Worm (Caenorhabditis elegans) whole organism, young adult: Measurements from ENCODE around the gene npr-35.

Experiments
- B0019.2 ChIP-seq: fragments of 200-800 bp; sonication (Bioruptor generic); conservative IDR thresholded peaks from 2 replicates; pipeline ENCODE4 v1.3.6; 2022; ENCODE audit warnings: missing genetic modification reagents, missing genetic modification characterization, missing compliant biosample characterization
- D2030.7 ChIP-seq: fragments of 200-800 bp; sonication (Bioruptor generic); IDR thresholded peaks from 2 replicates; pipeline ENCODE4 v1.3.6; 2022; ENCODE audit warnings: missing genetic modification reagents, missing genetic modification characterization, missing compliant biosample characterization
- F22D6.2 ChIP-seq: sonication (generic microtip); optimal IDR thresholded peaks from 2 replicates; lab custom pipeline; 2016; ENCODE audit warnings: mild to moderate bottlenecking, missing genetic modification characterization, missing compliant biosample characterization
- F23B12.7 ChIP-seq: sonication (generic microtip); optimal IDR thresholded peaks from 2 replicates; lab custom pipeline; 2017; ENCODE audit warnings: missing genetic modification characterization, mild to moderate bottlenecking, missing compliant biosample characterization, antibody characterized with exemption, moderate library complexity; ENCODE audit not compliant: insufficient read depth
- F33H1.4 ChIP-seq: fragments of 200-800 bp; sonication (Bioruptor generic); IDR thresholded peaks from 2 replicates; pipeline ENCODE4 v1.3.6; 2022; ENCODE audit warnings: missing genetic modification reagents, missing genetic modification characterization, missing compliant biosample characterization
- F39B2.1 ChIP-seq: fragments of 200-800 bp; sonication (Bioruptor generic); IDR thresholded peaks from 2 replicates; pipeline ENCODE4 v1.3.6; 2022; ENCODE audit warnings: missing genetic modification reagents, missing genetic modification characterization, missing compliant biosample characterization
- F49E8.2 ChIP-seq: sonication (generic microtip); optimal IDR thresholded peaks from 3 replicates; lab custom pipeline; 2017; ENCODE audit warnings: missing genetic modification characterization, mild to moderate bottlenecking, missing compliant biosample characterization, antibody characterized with exemption, moderate library complexity; ENCODE audit not compliant: insufficient read depth
- F57A8.1 ChIP-seq: fragments of 200-800 bp; sonication (Bioruptor generic); optimal IDR thresholded peaks from 2 replicates; lab custom pipeline; 2018; ENCODE audit warnings: mild to moderate bottlenecking, missing genetic modification characterization, moderate library complexity, missing compliant biosample characterization
- K12H6.12 ChIP-seq: fragments of 200-800 bp; sonication (Bioruptor generic); optimal IDR thresholded peaks from 2 replicates; lab custom pipeline; 2018; ENCODE audit warnings: mild to moderate bottlenecking, missing genetic modification characterization, missing compliant biosample characterization
- T26A5.8 ChIP-seq: sonication (generic microtip); optimal IDR thresholded peaks from 2 replicates; lab custom pipeline; 2016; ENCODE audit warnings: missing genetic modification characterization, missing compliant biosample characterization
- Y79H2A.3 ChIP-seq: fragments of 200-800 bp; sonication (Bioruptor generic); conservative IDR thresholded peaks from 2 replicates; pipeline ENCODE4 v1.3.6; 2022; ENCODE audit warnings: missing genetic modification reagents, missing genetic modification characterization, missing compliant biosample characterization
- akir-1 ChIP-seq: fragments of 200-800 bp; sonication (Bioruptor generic); optimal IDR thresholded peaks from 2 replicates; lab custom pipeline; 2018; ENCODE audit warnings: mild to moderate bottlenecking, missing genetic modification characterization, moderate library complexity, missing compliant biosample characterization
- aptf-3 ChIP-seq: fragments of 200-800 bp; sonication (Bioruptor generic); IDR thresholded peaks from 2 replicates; pipeline ENCODE4 v1.3.6; 2022; ENCODE audit warnings: missing genetic modification characterization, missing compliant biosample characterization
- attf-5 ChIP-seq: fragments of 200-800 bp; sonication (Bioruptor generic); optimal IDR thresholded peaks from 2 replicates; lab custom pipeline; 2018; ENCODE audit warnings: mild to moderate bottlenecking, missing genetic modification characterization, missing compliant biosample characterization
- bed-2 ChIP-seq: fragments of 200-800 bp; sonication (Bioruptor generic); IDR thresholded peaks from 2 replicates; pipeline ENCODE4 v1.3.6; 2022; ENCODE audit warnings: missing genetic modification reagents, missing genetic modification characterization, missing compliant biosample characterization
- dox-1 ChIP-seq: fragments of 200-800 bp; sonication (Bioruptor generic); IDR thresholded peaks from 2 replicates; pipeline ENCODE4 v1.3.6; 2022; ENCODE audit warnings: missing genetic modification reagents, missing genetic modification characterization, missing compliant biosample characterization
- dpl-1 ChIP-seq: fragments of 150-350 bp; optimal IDR thresholded peaks from 2 replicates; lab custom pipeline; 2014; ENCODE audit warnings: missing biosample characterization, missing genetic modification reagents, missing genetic modification characterization
- efl-1 ChIP-seq: fragments of 150-350 bp; optimal IDR thresholded peaks from 2 replicates; lab custom pipeline; 2014; ENCODE audit warnings: missing biosample characterization, missing genetic modification reagents, missing genetic modification characterization
- hlh-26 ChIP-seq: fragments of 200-800 bp; sonication (Bioruptor generic); conservative IDR thresholded peaks from 2 replicates; pipeline ENCODE4 v1.3.6; 2022; ENCODE audit warnings: missing genetic modification reagents, missing genetic modification characterization, missing compliant biosample characterization
- hmg-1.2 ChIP-seq: fragments of 200-800 bp; sonication (Bioruptor generic); IDR thresholded peaks from 2 replicates; pipeline ENCODE4 v1.3.6; 2022; ENCODE audit warnings: missing genetic modification reagents, missing genetic modification characterization, missing compliant biosample characterization
- hmg-20 ChIP-seq: fragments of 200-800 bp; sonication (Bioruptor generic); IDR thresholded peaks from 2 replicates; pipeline ENCODE4 v1.3.6; 2022; ENCODE audit warnings: missing genetic modification reagents, missing genetic modification characterization, missing compliant biosample characterization
- lin-54 ChIP-seq: fragments of 200-800 bp; sonication (Bioruptor generic); optimal IDR thresholded peaks from 2 replicates; lab custom pipeline; 2018; ENCODE audit warnings: mild to moderate bottlenecking, missing genetic modification characterization, missing compliant biosample characterization
- lir-1 ChIP-seq: fragments of 200-800 bp; sonication (Bioruptor generic); conservative IDR thresholded peaks from 2 replicates; pipeline ENCODE4 v1.3.6; 2022; ENCODE audit warnings: missing genetic modification reagents, missing genetic modification characterization, missing compliant biosample characterization
- lsl-1 ChIP-seq: fragments of 200-800 bp; sonication (Bioruptor generic); optimal IDR thresholded peaks from 2 replicates; lab custom pipeline; 2018; ENCODE audit warnings: mild to moderate bottlenecking, missing genetic modification characterization, moderate library complexity, missing compliant biosample characterization
- madf-3 ChIP-seq: fragments of 200-800 bp; sonication (Bioruptor generic); IDR thresholded peaks from 2 replicates; pipeline ENCODE4 v1.3.6; 2022; ENCODE audit warnings: missing genetic modification reagents, missing genetic modification characterization, missing compliant biosample characterization
- madf-6 ChIP-seq: fragments of 200-800 bp; sonication (Bioruptor generic); IDR thresholded peaks from 2 replicates; pipeline ENCODE4 v1.3.6; 2022; ENCODE audit warnings: missing genetic modification reagents, missing genetic modification characterization, missing compliant biosample characterization
- madf-8 ChIP-seq: fragments of 200-800 bp; sonication (Bioruptor generic); conservative IDR thresholded peaks from 2 replicates; pipeline ENCODE4 v1.3.6; 2022; ENCODE audit warnings: missing genetic modification reagents, missing genetic modification characterization, missing compliant biosample characterization
- mcd-1 ChIP-seq: fragments of 200-800 bp; sonication (Bioruptor generic); IDR thresholded peaks from 2 replicates; pipeline ENCODE4 v1.3.6; 2022; ENCODE audit warnings: missing genetic modification reagents, missing genetic modification characterization, missing compliant biosample characterization
- mes-4 ChIP-seq: sonication (generic microtip); optimal IDR thresholded peaks from 2 replicates; lab custom pipeline; 2016; ENCODE audit warnings: missing genotype, missing genetic modification characterization, missing compliant biosample characterization
- nfya-1 ChIP-seq: sonication (generic microtip); optimal IDR thresholded peaks from 2 replicates; lab custom pipeline; 2017; ENCODE audit warnings: antibody characterized with exemption, missing compliant biosample characterization, missing genetic modification characterization, borderline replicate concordance; ENCODE audit not compliant: insufficient read depth
- nhr-179 ChIP-seq: sonication (generic microtip); optimal IDR thresholded peaks from 2 replicates; lab custom pipeline; 2016; ENCODE audit warnings: mild to moderate bottlenecking, missing genetic modification characterization, missing compliant biosample characterization
- snpc-1.1 ChIP-seq: sonication (generic microtip); optimal IDR thresholded peaks from 2 replicates; lab custom pipeline; 2017; ENCODE audit warnings: missing genetic modification characterization, mild to moderate bottlenecking, missing compliant biosample characterization, antibody characterized with exemption, moderate library complexity, missing genotype, missing genetic modification reagents; ENCODE audit not compliant: insufficient read depth
- snpc-1.3 ChIP-seq: sonication (generic microtip); optimal IDR thresholded peaks from 2 replicates; lab custom pipeline; 2017; ENCODE audit warnings: missing genetic modification characterization, mild to moderate bottlenecking, missing compliant biosample characterization, antibody characterized with exemption, moderate library complexity, missing genotype, missing genetic modification reagents; ENCODE audit not compliant: insufficient read depth
- snpc-3.4 ChIP-seq: sonication (generic microtip); optimal IDR thresholded peaks from 2 replicates; lab custom pipeline; 2017; ENCODE audit warnings: missing genetic modification characterization, mild to moderate bottlenecking, missing compliant biosample characterization, antibody characterized with exemption, moderate library complexity, missing genotype, missing genetic modification reagents
- snpc-4 ChIP-seq, 5 experiments: fragments of 150-350 bp in 1 of 5; sonication (generic microtip) in 4 of 5; optimal IDR thresholded peaks; 2 replicates each; lab custom pipeline; 2014 to 2018; ENCODE audit warnings: missing genetic modification characterization in 5 of 5, missing biosample characterization in 3 of 5, antibody characterized with exemption in 2 of 5, mild to moderate bottlenecking in 2 of 5, missing compliant biosample characterization in 2 of 5, missing genotype in 2 of 5, moderate library complexity in 2 of 5, missing genetic modification reagents in 1 of 5
- tlf-1 ChIP-seq: fragments of 200-800 bp; sonication (Bioruptor generic); optimal IDR thresholded peaks from 2 replicates; lab custom pipeline; 2018; ENCODE audit warnings: mild to moderate bottlenecking, missing genetic modification characterization, missing compliant biosample characterization
- xnd-1 ChIP-seq: sonication (generic microtip); optimal IDR thresholded peaks from 2 replicates; lab custom pipeline; 2016; ENCODE audit warnings: missing genotype, missing genetic modification reagents, missing genetic modification characterization, missing compliant biosample characterization
- zfh-2 ChIP-seq: fragments of 200-800 bp; sonication (Bioruptor generic); conservative IDR thresholded peaks from 2 replicates; pipeline ENCODE4 v1.3.6; 2022; ENCODE audit warnings: missing genetic modification reagents, missing genetic modification characterization, missing compliant biosample characterization
- ztf-28 ChIP-seq: fragments of 200-800 bp; sonication (Bioruptor generic); IDR thresholded peaks from 2 replicates; pipeline ENCODE4 v1.3.6; 2022; ENCODE audit warnings: missing genetic modification reagents, missing genetic modification characterization, missing compliant biosample characterization

The npr-35 gene

ce11 chrIV:7760117-7760516 is 16.5 kb downstream of the npr-35 start, which contains the start of gene del-7:
del-7 (plus strand) TSS chrIV:7760417.
- TF ChIP-seq aptf-3 (GFP tag; lab: Robert Waterston, UW), result no peak

ce11 chrIV:7763748-7764147 is 20.1 kb downstream of the npr-35 start, which contains the start of the genes C46A5.6 and C46A5.1:
C46A5.6 (minus strand) TSS chrIV:7763848.
C46A5.1 (plus strand) TSS chrIV:7763931.
- TF ChIP-seq T26A5.8 (tag; lab: Kevin White, UChicago), result no peak
- TF ChIP-seq attf-5 (GFP tag; lab: Kevin White, UChicago), result no peak
- TF ChIP-seq F23B12.7 (tag; lab: Kevin White, UChicago), result no peak
- TF ChIP-seq F22D6.2 (tag; lab: Kevin White, UChicago), result no peak
- no peak for TF ChIP-seq mes-4 (tag; lab: Kevin White, UChicago)
- TF ChIP-seq nhr-179 (tag; lab: Kevin White, UChicago), result no peak
- no peak for TF ChIP-seq B0019.2 (GFP tag; lab: Robert Waterston, UW)
- no peak for TF ChIP-seq zfh-2 (GFP tag; lab: Robert Waterston, UW)
- no peak for TF ChIP-seq F57A8.1
- no peak for TF ChIP-seq nfya-1 (tag; lab: Kevin White, UChicago)
- TF ChIP-seq akir-1 (GFP tag; lab: Kevin White, UChicago), result no peak

ce11 chrIV:7764319-7764718 is 20.7 kb downstream of the npr-35 start:
- no peak for TF ChIP-seq hmg-20
- peak; percentile 63 for TF ChIP-seq lin-54 (GFP tag; lab: Kevin White, UChicago)
- TF ChIP-seq madf-6 (GFP tag; lab: Robert Waterston, UW), result peak; percentile 92
- no peak for TF ChIP-seq T26A5.8 (tag; lab: Kevin White, UChicago)
- no peak for TF ChIP-seq K12H6.12
- TF ChIP-seq lsl-1 (GFP tag; lab: Kevin White, UChicago), result peak; percentile 93
- no peak for TF ChIP-seq F39B2.1 (GFP tag; lab: Robert Waterston, UW)
- TF ChIP-seq snpc-4 (GFP tag; optimal IDR thresholded peaks at IDR 0.05; lab: Kevin White, UChicago), result no peak
- TF ChIP-seq snpc-4 (tag; optimal IDR thresholded peaks at IDR 0.05; lab: Kevin White, UChicago), result peak in 2 of 4 experiments; percentile 24 to 25
- 0 out of 2 replicates have a peak, but pooled peaks have one; percentile 17 for TF ChIP-seq D2030.7
- TF ChIP-seq madf-8 (GFP tag; lab: Robert Waterston, UW), result peak; percentile 58
- TF ChIP-seq F49E8.2 (tag; lab: Kevin White, UChicago), result peak; percentile 39
- peak; percentile 3 for TF ChIP-seq snpc-3.4 (tag; lab: Kevin White, UChicago)
- peak; percentile 93 for TF ChIP-seq F33H1.4 (GFP tag; lab: Robert Waterston, UW)
- TF ChIP-seq xnd-1 (tag; lab: Kevin White, UChicago), result peak; percentile 91
- TF ChIP-seq dox-1 (GFP tag; lab: Robert Waterston, UW), result no peak
- TF ChIP-seq snpc-1.3 (tag; lab: Kevin White, UChicago), result peak; percentile 28

ce11 chrIV:7770162-7770561 is 26.5 kb downstream of the npr-35 start, which contains the start of gene rdl-1:
rdl-1 (minus strand) TSS chrIV:7770262.
- TF ChIP-seq lsl-1 (GFP tag; lab: Kevin White, UChicago) (peak; percentile 38), hlh-26 (GFP tag; lab: Robert Waterston, UW) (no peak)

ce11 chrIV:7774206-7774605 is 30.6 kb downstream of the npr-35 start, which contains the start of the genes hcf-1 and swd-2.2:
hcf-1 (minus strand) TSS chrIV:7774275.
swd-2.2 (plus strand) TSS chrIV:7774411.
- TF ChIP-seq mcd-1 (GFP tag; lab: Robert Waterston, UW), result peak; percentile 80
- TF ChIP-seq snpc-1.1 (tag; lab: Kevin White, UChicago), result no peak
- TF ChIP-seq ztf-28, result no peak
- TF ChIP-seq hmg-1.2 (GFP tag; lab: Robert Waterston, UW), result 0 out of 2 replicates have a peak, but pooled peaks have one; percentile 5
- no peak for TF ChIP-seq lir-1 (GFP tag; lab: Robert Waterston, UW)
- peak; percentile 33 for TF ChIP-seq F23B12.7 (tag; lab: Kevin White, UChicago)
- TF ChIP-seq Y79H2A.3, result no peak
- no peak for TF ChIP-seq tlf-1
- TF ChIP-seq efl-1 (GFP tag; lab: Kevin White, UChicago), result peak; percentile 56
- TF ChIP-seq dpl-1 (GFP tag; lab: Kevin White, UChicago), result peak; percentile 23
- TF ChIP-seq attf-5 (GFP tag; lab: Kevin White, UChicago), result peak; percentile 8
- TF ChIP-seq lsl-1 (GFP tag; lab: Kevin White, UChicago), result peak; percentile 42
- no peak for TF ChIP-seq bed-2 (GFP tag; lab: Robert Waterston, UW)
- TF ChIP-seq madf-3 (GFP tag; lab: Robert Waterston, UW), result no peak
